Worm (Caenorhabditis elegans): Measurements from ENCODE around the gene T16G1.6.

DNA sequence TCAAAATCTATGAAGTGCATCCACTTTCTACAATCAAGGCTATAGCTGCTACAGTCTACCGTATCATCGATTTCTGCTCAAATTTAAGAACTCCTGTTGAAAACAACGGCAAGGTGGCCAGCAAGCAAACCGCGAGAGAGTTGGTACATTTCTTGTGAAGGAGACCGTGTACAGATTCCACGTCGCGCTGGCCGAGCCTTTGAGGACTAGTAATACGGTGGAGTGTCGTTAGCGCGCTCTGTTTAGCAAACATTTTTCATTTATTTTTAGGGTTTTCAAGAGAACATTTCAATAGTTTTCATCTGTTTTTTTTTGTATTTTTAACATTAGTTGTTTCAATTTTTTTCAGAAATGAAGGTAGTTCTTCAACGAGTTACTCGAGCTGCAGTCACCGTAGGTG lies 15.3 kb upstream of the T16G1.6 start, which contains the start of gene pqn-68:
- no peak for TF ChIP-seq ces-1 (GFP tag; optimal IDR thresholded peaks at IDR 0.05)
- no peak for TF ChIP-seq aha-1 (tag; optimal IDR thresholded peaks at IDR 0.05)
- TF ChIP-seq elt-2 (tag; optimal IDR thresholded peaks at IDR 0.05) = no peak
- TF ChIP-seq nhr-20 (tag; optimal IDR thresholded peaks at IDR 0.05) = no peak
- TF ChIP-seq nhr-76 (tag; optimal IDR thresholded peaks at IDR 0.05) = no peak
- TF ChIP-seq mdl-1 (tag; optimal IDR thresholded peaks at IDR 0.05) = no peak
- TF ChIP-seq lin-39 (tag; optimal IDR thresholded peaks at IDR 0.05) = no peak
- TF ChIP-seq unc-86 (tag; optimal IDR thresholded peaks at IDR 0.05) = no peak
- TF ChIP-seq pqm-1 (tag; optimal IDR thresholded peaks at IDR 0.05) = no peak
- no peak for TF ChIP-seq sup-37 (GFP tag; optimal IDR thresholded peaks at IDR 0.05)
- TF ChIP-seq snpc-4 (tag; optimal IDR thresholded peaks at IDR 0.05) = no peak

All from whole organism, L1 larva.